Fruit fly (Drosophila melanogaster): ENCODE results near the gene Mettl3.

The Mettl3 gene

dm6 chr3R:23986479-23986930, 45.5 kb upstream of the Mettl3 start, which contains the start of the genes CG13603 and CG5902 (continued):
- TF ChIP-seq kni (GFP tag; optimal IDR thresholded peaks at IDR 0.05) (no peak), NC2β (GFP tag; optimal IDR thresholded peaks at IDR 0.05) (peak; percentile 62), tx (GFP tag; optimal IDR thresholded peaks at IDR 0.05) (peak; percentile 26), Tbp (GFP tag; optimal IDR thresholded peaks at IDR 0.05) (no peak), CHES-1-like (GFP tag; optimal IDR thresholded peaks at IDR 0.05) (peak; percentile 83), CG3407 (GFP tag; optimal IDR thresholded peaks at IDR 0.05) (no peak), CG4424 (GFP tag; optimal IDR thresholded peaks at IDR 0.05) (peak; percentile 57), Antp (GFP tag; optimal IDR thresholded peaks at IDR 0.05) (peak; percentile 70), CG10959 (GFP tag; IDR thresholded peaks at IDR 0.05) (no peak), CG2129 (GFP tag; IDR thresholded peaks at IDR 0.05; ENCODE audit: partially characterized antibody) (peak; percentile 52; the same call in 1 of the 2 replicates), CG7271 (tag; optimal IDR thresholded peaks at IDR 0.05) (no peak), CG18011 (GFP tag; optimal IDR thresholded peaks at IDR 0.05) (peak; percentile 45), Usf (GFP tag; optimal IDR thresholded peaks at IDR 0.05) (no peak), gcm2 (GFP tag; optimal IDR thresholded peaks at IDR 0.05) (peak; percentile 61), gsb-n (tag; optimal IDR thresholded peaks at IDR 0.05) (no peak), Mad (GFP tag; optimal IDR thresholded peaks at IDR 0.05) (peak; percentile 35), CG16863 (GFP tag; optimal IDR thresholded peaks at IDR 0.05) (peak; percentile 41), lmd (GFP tag; IDR thresholded peaks at IDR 0.05) (peak; percentile 27), CG30431 (GFP tag; optimal IDR thresholded peaks at IDR 0.05) (no peak), ken (GFP tag; IDR thresholded peaks at IDR 0.05) (peak; percentile 57; the same call in 1 of the 3 replicates), bab2 (GFP tag; optimal IDR thresholded peaks at IDR 0.05) (peak; percentile 26), vvl (GFP tag; IDR thresholded peaks at IDR 0.05) (peak; percentile 65; the same call in 1 of the 2 replicates), Dad (GFP tag; optimal IDR thresholded peaks at IDR 0.05) (peak; percentile 40), CG5180 (GFP tag; optimal IDR thresholded peaks at IDR 0.05) (no peak), p53 (GFP tag; optimal IDR thresholded peaks at IDR 0.05) (no peak), gce (GFP tag; IDR thresholded peaks at IDR 0.05) (0 out of 3 replicates have a peak, but pooled peaks have one; percentile 9), Oaz (GFP tag; IDR thresholded peaks at IDR 0.05) (no peak), dpn (GFP tag; optimal IDR thresholded peaks at IDR 0.05) (peak; percentile 60 to 62), crol (GFP tag; IDR thresholded peaks at IDR 0.05) (peak; percentile 97), chinmo (GFP tag; IDR thresholded peaks at IDR 0.05; ENCODE audit: partially characterized antibody) (peak; percentile 98), Dll (GFP tag; IDR thresholded peaks at IDR 0.05; ENCODE audit: partially characterized antibody) (peak; percentile 82), CG3995 (GFP tag; optimal IDR thresholded peaks at IDR 0.05) (no peak), so (GFP tag; IDR thresholded peaks at IDR 0.05) (no peak), CG31441 (GFP tag; IDR thresholded peaks at IDR 0.05) (no peak; the same call in 1 of the 2 replicates), CG32772 (GFP tag; IDR thresholded peaks at IDR 0.05) (no peak; the same call in 1 of the 2 replicates), CG10654 (GFP tag; optimal IDR thresholded peaks at IDR 0.05) (peak; percentile 16), otp (GFP tag; IDR thresholded peaks at IDR 0.05) (peak; percentile 50; the same call in 1 of the 3 replicates), fd64A (GFP tag; optimal IDR thresholded peaks at IDR 0.05) (no peak), pan (optimal IDR thresholded peaks at IDR 0.05) (no peak), pan (GFP tag; optimal IDR thresholded peaks at IDR 0.05 in 1 of 2, IDR thresholded peaks at IDR 0.05 in 1 of 2) (no peak), CG10979 (tag; optimal IDR thresholded peaks at IDR 0.05) (peak; percentile 29), CG1832 (GFP tag; optimal IDR thresholded peaks at IDR 0.05) (no peak), CG9797 (GFP tag; optimal IDR thresholded peaks at IDR 0.05) (peak; percentile 50), CG17328 (GFP tag; IDR thresholded peaks at IDR 0.05) (peak; percentile 39; the same call in 1 of the 2 replicates), CG8765 (GFP tag; IDR thresholded peaks at IDR 0.05) (no peak), CG6272 (GFP tag; IDR thresholded peaks at IDR 0.05) (0 out of 2 replicates have a peak, but pooled peaks have one; percentile 46), sens-2 (GFP tag; IDR thresholded peaks at IDR 0.05) (no peak), CG3838 (GFP tag; optimal IDR thresholded peaks at IDR 0.05) (no peak), CG9876 (GFP tag; optimal IDR thresholded peaks at IDR 0.05) (peak; percentile 4), CG6854 (GFP tag; optimal IDR thresholded peaks at IDR 0.05) (no peak), Lim3 (GFP tag; IDR thresholded peaks at IDR 0.05) (no peak), CG32532 (GFP tag; IDR thresholded peaks at IDR 0.05) (0 out of 2 replicates have a peak, but pooled peaks have one; percentile 11)

Measured in whole organism, embryonic.